Worm (Caenorhabditis elegans): ENCODE results near the gene C08F11.17.
A peak's percentile ranks its signal among the peaks of the same experiment; 100 is the strongest.

Gene C08F11.17

ce11 chrIV:13666849-13667430 lies 16.8 kb upstream of the C08F11.17 start, which contains the start of gene fbxa-215:
TSS of gene fbxa-215 (minus strand) at chrIV:13666909.
- TF ChIP-seq T07F8.4 (tag; optimal IDR thresholded peaks at IDR 0.05) (no peak), snpc-4 (GFP tag; optimal IDR thresholded peaks at IDR 0.05) (peak; percentile 57), snpc-4 (tag; optimal IDR thresholded peaks at IDR 0.05) (peak in 3 of 4 experiments; percentile 62 to 88 (median 82)), lsl-1 (GFP tag; optimal IDR thresholded peaks at IDR 0.05) (peak; percentile 52), nfya-1 (tag; optimal IDR thresholded peaks at IDR 0.05; ENCODE audit: borderline replicate concordance, insufficient read depth) (no peak), efl-1 (GFP tag; optimal IDR thresholded peaks at IDR 0.05) (peak; percentile 58), sptf-2 (GFP tag; optimal IDR thresholded peaks at IDR 0.05) (no peak), ceh-58 (GFP tag; IDR thresholded peaks at IDR 0.05) (no peak), xnd-1 (tag; optimal IDR thresholded peaks at IDR 0.05) (peak; percentile 47), nhr-90 (tag; optimal IDR thresholded peaks at IDR 0.05) (no peak), madf-6 (GFP tag; IDR thresholded peaks at IDR 0.05) (peak; percentile 75), ztf-18 (tag; optimal IDR thresholded peaks at IDR 0.05) (no peak), nhr-80 (tag; optimal IDR thresholded peaks at IDR 0.05) (no peak), madf-8 (GFP tag; conservative IDR thresholded peaks at IDR 0.05) (peak; percentile 65), rcor-1 (GFP tag; IDR thresholded peaks at IDR 0.05) (no peak), attf-5 (GFP tag; optimal IDR thresholded peaks at IDR 0.05) (no peak), dpl-1 (GFP tag; optimal IDR thresholded peaks at IDR 0.05) (peak; percentile 19), F33H1.4 (GFP tag; IDR thresholded peaks at IDR 0.05) (no peak; the same call in 1 of the 2 replicates), sdz-38 (tag; optimal IDR thresholded peaks at IDR 0.05) (no peak), ekl-4 (GFP tag; IDR thresholded peaks at IDR 0.05) (no peak), cebp-1 (GFP tag; IDR thresholded peaks at IDR 0.05) (no peak), cebp-1 (tag; optimal IDR thresholded peaks at IDR 0.05) (no peak), K12H6.12 (tag; optimal IDR thresholded peaks at IDR 0.05) (no peak), die-1 (tag; optimal IDR thresholded peaks at IDR 0.05) (no peak), mes-4 (tag; optimal IDR thresholded peaks at IDR 0.05) (no peak), ceh-79 (tag; optimal IDR thresholded peaks at IDR 0.05) (no peak), egl-44 (GFP tag; IDR thresholded peaks at IDR 0.05) (no peak), tbx-9 (tag; optimal IDR thresholded peaks at IDR 0.05; ENCODE audit: borderline replicate concordance) (no peak), somi-1 (GFP tag; optimal IDR thresholded peaks at IDR 0.05) (no peak), F52B5.7 (tag; optimal IDR thresholded peaks at IDR 0.05) (no peak), D2030.7 (GFP tag; IDR thresholded peaks at IDR 0.05) (no peak), hmg-20 (GFP tag; IDR thresholded peaks at IDR 0.05) (no peak)

ce11 chrIV:13665073-13665472 lies 14.9 kb upstream of the C08F11.17 start:
- TF ChIP-seq madf-10 (tag; optimal IDR thresholded peaks at IDR 0.05) (no peak), aptf-3 (GFP tag; IDR thresholded peaks at IDR 0.05) (no peak), egrh-3 (GFP tag; IDR thresholded peaks at IDR 0.05) (no peak), F23B12.7 (tag; optimal IDR thresholded peaks at IDR 0.05; ENCODE audit: insufficient read depth) (no peak), snpc-4 (GFP tag; optimal IDR thresholded peaks at IDR 0.05) (peak; percentile 41), snpc-4 (tag; optimal IDR thresholded peaks at IDR 0.05) (peak in 2 of 4 experiments; percentile 39 to 86), hsf-1 (GFP tag; IDR thresholded peaks at IDR 0.05) (no peak), Y53F4B.3 (GFP tag; IDR thresholded peaks at IDR 0.05) (no peak), mes-4 (tag; optimal IDR thresholded peaks at IDR 0.05) (no peak), tlf-1 (GFP tag; optimal IDR thresholded peaks at IDR 0.05) (no peak), snpc-3.4 (tag; optimal IDR thresholded peaks at IDR 0.05) (no peak), ceh-40 (GFP tag; IDR thresholded peaks at IDR 0.05) (no peak), ekl-4 (GFP tag; IDR thresholded peaks at IDR 0.05) (peak; percentile 20; the same call in 1 of the 2 replicates), ets-4 (GFP tag; optimal IDR thresholded peaks at IDR 0.05) (no peak), madf-6 (GFP tag; IDR thresholded peaks at IDR 0.05) (peak; percentile 15; the same call in 1 of the 2 replicates), lin-35 (GFP tag; optimal IDR thresholded peaks at IDR 0.05) (no peak), repo-1 (tag; optimal IDR thresholded peaks at IDR 0.05) (no peak), somi-1 (GFP tag; optimal IDR thresholded peaks at IDR 0.05) (no peak), akir-1 (GFP tag; optimal IDR thresholded peaks at IDR 0.05) (no peak), dox-1 (GFP tag; IDR thresholded peaks at IDR 0.05) (no peak), him-1 (tag; optimal IDR thresholded peaks at IDR 0.05) (no peak), attf-3 (GFP tag; conservative IDR thresholded peaks at IDR 0.05) (no peak), pha-4 (tag; optimal IDR thresholded peaks at IDR 0.05) (no peak)

Data from whole organism, young adult.